Fruit fly (Drosophila melanogaster): ENCODE measurements around the gene Spn28Db.

Spn28Db gene

dm6 chr2L:7868608-7869007 is 21.9 kb downstream of the Spn28Db start:
- no peak for TF ChIP-seq pan (optimal IDR thresholded peaks at IDR 0.05)
- TF ChIP-seq Dll (optimal IDR thresholded peaks at IDR 0.05) = no peak
- TF ChIP-seq psq (optimal IDR thresholded peaks at IDR 0.05) = no peak
- no peak for TF ChIP-seq EcR (GFP tag; optimal IDR thresholded peaks at IDR 0.05)
- TF ChIP-seq usp (GFP tag; optimal IDR thresholded peaks at IDR 0.05) = no peak
- no peak for TF ChIP-seq CG8478 (optimal IDR thresholded peaks at IDR 0.05)

- TF ChIP-seq CG8478 (optimal IDR thresholded peaks at IDR 0.05) = no peak
- no peak for TF ChIP-seq usp (GFP tag; optimal IDR thresholded peaks at IDR 0.05)
- TF ChIP-seq Dll (optimal IDR thresholded peaks at IDR 0.05) = no peak
- TF ChIP-seq psq (optimal IDR thresholded peaks at IDR 0.05) = no peak
- no peak for TF ChIP-seq pan (optimal IDR thresholded peaks at IDR 0.05)
- no peak for TF ChIP-seq EcR (GFP tag; optimal IDR thresholded peaks at IDR 0.05)
Measured at dm6 chr2L:7861733-7862132, 28.8 kb downstream of the Spn28Db start.

DNA sequence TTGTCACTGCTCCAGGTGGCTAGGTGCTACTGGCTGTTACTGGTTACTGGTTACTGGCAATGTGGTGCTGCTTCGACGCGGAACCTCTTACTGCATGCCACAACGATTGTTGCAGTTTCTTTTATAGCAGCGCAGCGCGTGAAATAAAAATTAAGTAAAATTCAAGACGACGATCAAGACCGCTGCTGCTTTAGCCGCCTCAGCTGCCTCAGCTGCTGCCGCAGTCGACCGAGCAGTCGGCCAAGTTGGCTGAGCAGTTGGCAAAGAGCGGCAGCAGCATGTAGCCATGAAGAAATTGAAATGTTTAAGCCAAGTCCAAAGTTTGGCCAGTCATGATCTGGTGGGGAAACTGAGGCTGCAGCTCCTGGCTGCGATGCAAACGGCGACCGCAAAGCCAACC is 29.8 kb downstream of the Spn28Db start, which contains the start of gene TwdlE:
Gene TwdlE (minus strand): TSS at position 101 of the 400 bp plus-strand sequence.
- TF ChIP-seq psq (optimal IDR thresholded peaks at IDR 0.05) (no peak), usp (GFP tag; optimal IDR thresholded peaks at IDR 0.05) (no peak), EcR (GFP tag; optimal IDR thresholded peaks at IDR 0.05) (no peak), CG8478 (optimal IDR thresholded peaks at IDR 0.05) (no peak), pan (optimal IDR thresholded peaks at IDR 0.05) (no peak), Dll (optimal IDR thresholded peaks at IDR 0.05) (no peak)

DNA sequence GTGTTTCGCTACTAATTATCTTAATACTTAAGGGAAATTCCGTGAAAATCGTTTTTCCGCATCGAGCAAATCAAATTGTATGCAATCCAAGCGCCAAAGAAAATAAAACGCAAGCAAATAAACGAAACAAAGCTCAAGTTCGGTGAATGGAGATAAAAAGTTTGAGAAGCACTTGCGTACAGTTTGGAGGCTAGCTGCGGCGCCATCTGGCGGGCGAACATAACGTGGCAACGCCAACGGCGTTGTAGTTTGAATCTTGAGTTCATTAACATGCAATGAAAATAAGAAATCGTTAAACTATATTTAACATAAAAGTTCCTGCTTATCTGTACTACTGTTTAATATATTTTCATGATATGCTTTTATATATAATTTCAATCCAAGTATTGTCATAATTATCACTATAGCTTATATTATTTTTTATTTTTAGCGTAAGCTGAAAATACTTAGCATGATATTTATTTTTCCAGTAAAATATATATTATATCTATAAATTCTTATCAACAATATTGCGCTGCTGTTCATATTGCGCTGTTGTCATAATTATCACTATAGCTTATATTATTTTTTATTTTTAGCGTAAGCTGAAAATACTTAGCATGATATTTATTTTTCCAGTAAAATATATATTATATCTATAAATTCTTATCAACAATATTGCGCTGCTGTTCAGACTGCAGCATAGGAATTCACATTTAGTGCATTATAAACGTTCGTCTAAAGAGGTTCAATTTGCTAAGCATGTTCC is 34.0 kb downstream of the Spn28Db start, which contains the start of gene lectin-28C:
Gene lectin-28C (plus strand): TSS at position 698 of the 748 bp plus-strand sequence.
- TF ChIP-seq EcR (GFP tag; optimal IDR thresholded peaks at IDR 0.05) = peak; percentile 71 to 86

- no peak for TF ChIP-seq usp (GFP tag; optimal IDR thresholded peaks at IDR 0.05)
- no peak for TF ChIP-seq EcR (GFP tag; optimal IDR thresholded peaks at IDR 0.05)
- no peak for TF ChIP-seq CG8478 (optimal IDR thresholded peaks at IDR 0.05)
- no peak for TF ChIP-seq pan (optimal IDR thresholded peaks at IDR 0.05)
- TF ChIP-seq Dll (optimal IDR thresholded peaks at IDR 0.05) = no peak
- TF ChIP-seq psq (optimal IDR thresholded peaks at IDR 0.05) = no peak
Measured at dm6 chr2L:7855108-7855507, 35.4 kb downstream of the Spn28Db start, which contains the start of gene CG14535. TSS of gene CG14535 (minus strand) at chr2L:7855475.

- TF ChIP-seq pan (optimal IDR thresholded peaks at IDR 0.05) (no peak), Dll (optimal IDR thresholded peaks at IDR 0.05) (no peak), CG8478 (optimal IDR thresholded peaks at IDR 0.05) (no peak), usp (GFP tag; optimal IDR thresholded peaks at IDR 0.05) (no peak), EcR (GFP tag; optimal IDR thresholded peaks at IDR 0.05) (no peak), psq (optimal IDR thresholded peaks at IDR 0.05) (no peak)
Measured at dm6 chr2L:7851609-7852008, 38.9 kb downstream of the Spn28Db start.

DNA sequence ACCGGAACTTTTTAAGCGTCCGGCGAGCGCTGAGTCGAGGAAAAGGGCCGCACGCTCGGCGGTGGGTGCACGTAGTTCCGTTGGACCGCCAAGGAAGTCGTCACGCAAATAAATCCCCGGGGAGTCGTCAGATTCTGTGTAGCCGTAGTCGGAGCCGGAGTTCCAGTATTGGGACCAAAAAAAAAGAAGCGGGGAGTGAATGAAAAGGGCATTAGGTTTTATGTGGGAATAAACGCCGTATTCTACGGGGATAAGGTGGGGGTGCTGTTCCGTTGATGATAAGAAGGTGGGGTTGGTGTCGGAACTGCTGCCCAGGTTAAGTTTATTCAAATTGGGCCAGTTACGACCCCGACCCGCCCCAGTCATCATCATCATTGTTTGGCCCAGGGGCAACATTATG is 40.1 kb downstream of the Spn28Db start:
- TF ChIP-seq CG8478 (optimal IDR thresholded peaks at IDR 0.05) = no peak
- TF ChIP-seq psq (optimal IDR thresholded peaks at IDR 0.05) = no peak
- no peak for TF ChIP-seq Dll (optimal IDR thresholded peaks at IDR 0.05)
- no peak for TF ChIP-seq EcR (GFP tag; optimal IDR thresholded peaks at IDR 0.05)
- no peak for TF ChIP-seq pan (optimal IDR thresholded peaks at IDR 0.05)
- TF ChIP-seq usp (GFP tag; optimal IDR thresholded peaks at IDR 0.05) = no peak

- no peak for TF ChIP-seq CG8478 (optimal IDR thresholded peaks at IDR 0.05)
- TF ChIP-seq psq (optimal IDR thresholded peaks at IDR 0.05) = no peak
- no peak for TF ChIP-seq pan (optimal IDR thresholded peaks at IDR 0.05)
- TF ChIP-seq EcR (GFP tag; optimal IDR thresholded peaks at IDR 0.05) = no peak
- no peak for TF ChIP-seq Dll (optimal IDR thresholded peaks at IDR 0.05)
- TF ChIP-seq usp (GFP tag; optimal IDR thresholded peaks at IDR 0.05) = no peak
Measured at dm6 chr2L:7849472-7849871, 41.0 kb downstream of the Spn28Db start.

DNA sequence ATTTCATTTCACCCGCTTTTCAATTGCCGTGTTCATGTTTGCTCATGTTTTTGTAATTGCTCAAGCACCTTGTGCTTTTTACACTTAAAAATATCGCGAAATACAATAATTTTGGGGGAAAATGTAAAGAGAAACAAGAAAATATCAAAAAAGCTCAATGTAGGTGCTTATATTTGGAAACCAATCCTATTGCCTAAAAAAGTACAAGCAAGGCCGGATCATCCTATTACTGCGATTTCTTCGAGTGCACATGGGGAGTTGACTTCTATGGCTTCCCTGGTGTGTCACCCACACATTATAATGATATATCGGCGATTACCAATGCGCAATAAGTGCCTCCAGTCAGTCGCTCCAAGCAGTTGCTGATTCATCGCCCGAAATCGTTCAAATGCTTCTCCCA is 49.3 kb downstream of the Spn28Db start:
- TF ChIP-seq CG8478 (optimal IDR thresholded peaks at IDR 0.05) = no peak
- no peak for TF ChIP-seq usp (GFP tag; optimal IDR thresholded peaks at IDR 0.05)
- no peak for TF ChIP-seq EcR (GFP tag; optimal IDR thresholded peaks at IDR 0.05)
- no peak for TF ChIP-seq psq (optimal IDR thresholded peaks at IDR 0.05)
- TF ChIP-seq pan (optimal IDR thresholded peaks at IDR 0.05) = no peak
- no peak for TF ChIP-seq Dll (optimal IDR thresholded peaks at IDR 0.05)

- TF ChIP-seq EcR (GFP tag; optimal IDR thresholded peaks at IDR 0.05) (no peak), usp (GFP tag; optimal IDR thresholded peaks at IDR 0.05) (no peak), psq (optimal IDR thresholded peaks at IDR 0.05) (no peak), CG8478 (optimal IDR thresholded peaks at IDR 0.05) (no peak), Dll (optimal IDR thresholded peaks at IDR 0.05) (no peak), pan (optimal IDR thresholded peaks at IDR 0.05) (no peak)
Measured at dm6 chr2L:7840152-7840551, 50.4 kb downstream of the Spn28Db start, which contains the start of gene CG14537. TSS of gene CG14537 (plus strand) at chr2L:7840452.
